Worm (Caenorhabditis elegans) whole organism, mixed stage, embryonic: ENCODE data around the gene C08B6.2.

Experiments used
- ces-1 ChIP-seq: fragments of 150-350 bp; optimal IDR thresholded peaks from 2 replicates; lab custom pipeline; 2014; ENCODE audit warnings: missing biosample characterization, missing genetic modification reagents, missing genetic modification characterization
- snpc-4 ChIP-seq: fragments of 150-350 bp; optimal IDR thresholded peaks from 2 replicates; lab custom pipeline; 2014; ENCODE audit warnings: missing biosample characterization, missing genetic modification characterization

ce11 chrV:10153076-10153475 lies 47.6 kb downstream of the C08B6.2 start:
- TF ChIP-seq snpc-4 (tag; lab: Kevin White, UChicago) = no peak
- TF ChIP-seq ces-1 (GFP tag; lab: Kevin White, UChicago) = no peak
